Worm (Caenorhabditis elegans): ENCODE results near the gene vps-37.

The vps-37 gene

ce11 chrV:5584833-5585232, 7.7 kb upstream of the vps-37 start, which contains the start of gene CD4.11:
Gene CD4.11 (plus strand): TSS chrV:5585133.
- TF ChIP-seq lsy-12 (tag; optimal IDR thresholded peaks at IDR 0.05) (no peak), ztf-11 (tag; optimal IDR thresholded peaks at IDR 0.05) (no peak), tbx-2 (tag; optimal IDR thresholded peaks at IDR 0.05) (no peak), nhr-76 (tag; optimal IDR thresholded peaks at IDR 0.05) (no peak), nhr-77 (tag; optimal IDR thresholded peaks at IDR 0.05) (no peak), lin-15B (tag; optimal IDR thresholded peaks at IDR 0.05) (no peak), nhr-25 (tag; optimal IDR thresholded peaks at IDR 0.05) (no peak), ceh-82 (tag; optimal IDR thresholded peaks at IDR 0.05) (no peak), unc-62 (GFP tag; optimal IDR thresholded peaks at IDR 0.05) (no peak), nhr-67 (tag; optimal IDR thresholded peaks at IDR 0.05) (no peak), nhr-28 (tag; optimal IDR thresholded peaks at IDR 0.05) (no peak), skn-1 (tag; optimal IDR thresholded peaks at IDR 0.05) (no peak), hmg-11 (tag; optimal IDR thresholded peaks at IDR 0.05) (no peak), ZK546.5 (tag; optimal IDR thresholded peaks at IDR 0.05) (no peak), unc-39 (tag; optimal IDR thresholded peaks at IDR 0.05) (no peak), snpc-4 (tag; optimal IDR thresholded peaks at IDR 0.05) (no peak)

- TF ChIP-seq unc-62 (GFP tag; optimal IDR thresholded peaks at IDR 0.05) (no peak), lin-15B (tag; optimal IDR thresholded peaks at IDR 0.05) (no peak), eor-1 (tag; optimal IDR thresholded peaks at IDR 0.05) (no peak), R02D3.7 (tag; optimal IDR thresholded peaks at IDR 0.05) (no peak), nhr-25 (tag; optimal IDR thresholded peaks at IDR 0.05) (peak; percentile 41), sea-2 (GFP tag; optimal IDR thresholded peaks at IDR 0.05) (no peak), hmg-11 (tag; optimal IDR thresholded peaks at IDR 0.05) (peak; percentile 2), egl-5 (tag; optimal IDR thresholded peaks at IDR 0.05) (no peak), ceh-16 (tag; optimal IDR thresholded peaks at IDR 0.05) (no peak), snpc-4 (tag; optimal IDR thresholded peaks at IDR 0.05) (peak; percentile 96), nhr-77 (tag; optimal IDR thresholded peaks at IDR 0.05) (no peak), mdl-1 (tag; optimal IDR thresholded peaks at IDR 0.05) (no peak), ztf-4 (tag; optimal IDR thresholded peaks at IDR 0.05) (no peak), ceh-9 (tag; optimal IDR thresholded peaks at IDR 0.05) (no peak), nhr-76 (tag; optimal IDR thresholded peaks at IDR 0.05) (no peak), lsy-12 (tag; optimal IDR thresholded peaks at IDR 0.05) (no peak)
Measured at ce11 chrV:5587042-5587441, 5.5 kb upstream of the vps-37 start.

- TF ChIP-seq nhr-25 (tag; optimal IDR thresholded peaks at IDR 0.05) (no peak), zag-1 (tag; optimal IDR thresholded peaks at IDR 0.05) (no peak), hmg-11 (tag; optimal IDR thresholded peaks at IDR 0.05) (no peak), snpc-4 (tag; optimal IDR thresholded peaks at IDR 0.05) (no peak), nhr-12 (tag; optimal IDR thresholded peaks at IDR 0.05) (no peak), ztf-4 (tag; optimal IDR thresholded peaks at IDR 0.05) (no peak), pha-4 (tag; optimal IDR thresholded peaks at IDR 0.05) (no peak), sea-2 (GFP tag; optimal IDR thresholded peaks at IDR 0.05) (no peak), nhr-28 (tag; optimal IDR thresholded peaks at IDR 0.05) (no peak), aly-2 (tag; optimal IDR thresholded peaks at IDR 0.05) (no peak), nfya-1 (tag; optimal IDR thresholded peaks at IDR 0.05; ENCODE audit: insufficient read depth) (no peak), eor-1 (tag; optimal IDR thresholded peaks at IDR 0.05) (no peak), nhr-237 (tag; optimal IDR thresholded peaks at IDR 0.05) (no peak), nhr-67 (tag; optimal IDR thresholded peaks at IDR 0.05) (no peak)
Measured at ce11 chrV:5587955-5588354, 4.5 kb upstream of the vps-37 start.

- TF ChIP-seq nhr-43 (tag; optimal IDR thresholded peaks at IDR 0.05; ENCODE audit: poor library complexity, severe bottlenecking) (peak; percentile 1), elt-2 (tag; optimal IDR thresholded peaks at IDR 0.05) (no peak)
Measured at ce11 chrV:5591887-5592286, 613 bp upstream of the vps-37 start.

- TF ChIP-seq skn-1 (tag; optimal IDR thresholded peaks at IDR 0.05): no peak
- peak; percentile 28 for TF ChIP-seq ama-1 (optimal IDR thresholded peaks at IDR 0.05)
Measured at ce11 chrV:5593406-5593805, 906 bp downstream of the vps-37 start, which contains the start of gene mrpl-48. Gene mrpl-48 (plus strand): TSS chrV:5593706.

- no peak for TF ChIP-seq fos-1 (tag; optimal IDR thresholded peaks at IDR 0.05)
- TF ChIP-seq elt-2 (tag; optimal IDR thresholded peaks at IDR 0.05): no peak
- no peak for TF ChIP-seq nhr-43 (tag; optimal IDR thresholded peaks at IDR 0.05; ENCODE audit: poor library complexity, severe bottlenecking)
- TF ChIP-seq nfya-1 (tag; optimal IDR thresholded peaks at IDR 0.05; ENCODE audit: insufficient read depth): no peak
Measured at ce11 chrV:5594315-5594714, 1.8 kb downstream of the vps-37 start, which contains the start of gene crn-2. Gene crn-2 (plus strand): TSS chrV:5594615.
